Worm (Caenorhabditis elegans) whole organism, L1 larva: ENCODE results near the gene F41E6.12.

Experiments
- F16B12.6 ChIP-seq: fragments of 150-350 bp; optimal IDR thresholded peaks from 2 replicates; lab custom pipeline; 2014; ENCODE audit warnings: missing biosample characterization, missing genetic modification characterization
- alr-1 ChIP-seq: fragments of 200-800 bp; sonication (Bioruptor generic); optimal IDR thresholded peaks from 2 replicates; lab custom pipeline; 2018; ENCODE audit warnings: borderline replicate concordance, mild to moderate bottlenecking, missing genetic modification characterization, missing compliant biosample characterization
- aly-2 ChIP-seq: fragments of 150-350 bp; optimal IDR thresholded peaks from 2 replicates; lab custom pipeline; 2014; ENCODE audit warnings: missing biosample characterization, missing genetic modification characterization
- ama-1 ChIP-seq: fragments of 150-350 bp; optimal IDR thresholded peaks from 2 replicates; lab custom pipeline; 2014
- blmp-1 ChIP-seq: fragments of 150-350 bp; optimal IDR thresholded peaks from 2 replicates; lab custom pipeline; 2014; ENCODE audit warnings: missing biosample characterization, missing genetic modification characterization
- ceh-63 ChIP-seq: fragments of 200-800 bp; sonication (Bioruptor generic); optimal IDR thresholded peaks from 2 replicates; lab custom pipeline; 2018; ENCODE audit warnings: mild to moderate bottlenecking, missing genetic modification characterization, missing compliant biosample characterization
- ceh-8 ChIP-seq: fragments of 200-800 bp; sonication (Bioruptor generic); optimal IDR thresholded peaks from 2 replicates; lab custom pipeline; 2018; ENCODE audit warnings: mild to moderate bottlenecking, missing genetic modification characterization, moderate library complexity, missing compliant biosample characterization
- ceh-82 ChIP-seq, 3 experiments: fragments of 150-350 bp in 1 of 3; sonication (generic microtip) in 2 of 3; optimal IDR thresholded peaks; 2 replicates each; lab custom pipeline; 2014 to 2017; ENCODE audit warnings: missing biosample characterization in 3 of 3, missing genetic modification characterization in 3 of 3
- ceh-88 ChIP-seq: fragments of 200-800 bp; sonication (Bioruptor generic); IDR thresholded peaks from 2 replicates; pipeline ENCODE4 v1.3.6; 2022; ENCODE audit warnings: missing genetic modification characterization, missing compliant biosample characterization
- ceh-90 ChIP-seq: sonication (generic microtip); optimal IDR thresholded peaks from 2 replicates; lab custom pipeline; 2016; ENCODE audit warnings: missing genetic modification characterization, missing compliant biosample characterization
- efl-1 ChIP-seq, 4 experiments: fragments of 150-350 bp; optimal IDR thresholded peaks in 3 of 4; peaks in 1 of 4; 1 replicate in 1 of 4; 2 replicates in 3 of 4; lab custom pipeline; 2014; ENCODE audit warnings: missing biosample characterization in 2 of 4, missing genetic modification characterization in 2 of 4, missing genetic modification reagents in 2 of 4
- efl-3 ChIP-seq: fragments of 200-800 bp; sonication (Bioruptor generic); optimal IDR thresholded peaks from 2 replicates; lab custom pipeline; 2018; ENCODE audit warnings: mild to moderate bottlenecking, missing genetic modification characterization, missing compliant biosample characterization
- egl-13 ChIP-seq: sonication (generic microtip); optimal IDR thresholded peaks from 2 replicates; lab custom pipeline; 2016; ENCODE audit warnings: missing genotype, missing genetic modification reagents, missing genetic modification characterization, missing compliant biosample characterization
- elt-2 ChIP-seq: sonication (generic microtip); optimal IDR thresholded peaks from 2 replicates; lab custom pipeline; 2016; ENCODE audit warnings: missing genetic modification characterization, mild to moderate bottlenecking, inconsistent platforms, missing compliant biosample characterization, missing genetic modification reagents
- elt-3 ChIP-seq, 6 experiments: fragments of 150-350 bp in 1 of 6; sonication (generic microtip); optimal IDR thresholded peaks; 2 replicates each; lab custom pipeline; 2017 to 2018; ENCODE audit warnings: missing biosample characterization in 6 of 6, missing genetic modification characterization in 6 of 6, inconsistent platforms in 1 of 6
- fkh-4 ChIP-seq: sonication (generic microtip); optimal IDR thresholded peaks from 2 replicates; lab custom pipeline; 2016; ENCODE audit warnings: missing compliant biosample characterization, missing genetic modification characterization, borderline replicate concordance
- fkh-8 ChIP-seq: sonication (generic microtip); optimal IDR thresholded peaks from 2 replicates; lab custom pipeline; 2016; ENCODE audit warnings: mild to moderate bottlenecking, missing genetic modification characterization, missing compliant biosample characterization
- irx-1 ChIP-seq: sonication (generic microtip); optimal IDR thresholded peaks from 2 replicates; lab custom pipeline; 2016; ENCODE audit warnings: missing genetic modification characterization, missing compliant biosample characterization
- jun-1 ChIP-seq: fragments of 150-350 bp; optimal IDR thresholded peaks from 2 replicates; lab custom pipeline; 2014; ENCODE audit warnings: missing biosample characterization, missing genetic modification reagents, missing genetic modification characterization
- lin-14 ChIP-seq: fragments of 200-800 bp; sonication (Bioruptor generic); optimal IDR thresholded peaks from 2 replicates; lab custom pipeline; 2018; ENCODE audit warnings: mild to moderate bottlenecking, missing genetic modification characterization, moderate library complexity, missing compliant biosample characterization
- lin-15B ChIP-seq: fragments of 150-350 bp; sonication (generic microtip); optimal IDR thresholded peaks from 3 replicates; lab custom pipeline; 2014; ENCODE audit warnings: missing biosample characterization, missing genetic modification characterization
- lin-35 ChIP-seq, 2 experiments: fragments of 150-350 bp; optimal IDR thresholded peaks; 2 replicates each; lab custom pipeline; 2014; ENCODE audit warnings: missing biosample characterization in 2 of 2, missing genetic modification characterization in 2 of 2, missing genetic modification reagents in 2 of 2
- lin-39 ChIP-seq: fragments of 150-350 bp; optimal IDR thresholded peaks from 2 replicates; lab custom pipeline; 2014; ENCODE audit warnings: missing biosample characterization, missing genetic modification reagents, missing genetic modification characterization
- mab-9 ChIP-seq: fragments of 200-800 bp; sonication (Bioruptor generic); IDR thresholded peaks from 2 replicates; pipeline ENCODE4 v1.3.6; 2022; ENCODE audit warnings: missing genetic modification reagents, missing genetic modification characterization, missing compliant biosample characterization
- mef-2 ChIP-seq: fragments of 150-350 bp; optimal IDR thresholded peaks from 2 replicates; lab custom pipeline; 2014; ENCODE audit warnings: missing biosample characterization, missing genetic modification characterization
- mep-1 ChIP-seq: fragments of 150-350 bp; optimal IDR thresholded peaks from 2 replicates; lab custom pipeline; 2014; ENCODE audit warnings: missing biosample characterization, missing genetic modification characterization
- nhr-20 ChIP-seq: sonication (generic microtip); optimal IDR thresholded peaks from 2 replicates; lab custom pipeline; 2016; ENCODE audit warnings: mild to moderate bottlenecking, missing genetic modification characterization, missing compliant biosample characterization
- nhr-237 ChIP-seq: fragments of 150-350 bp; optimal IDR thresholded peaks from 2 replicates; lab custom pipeline; 2014; ENCODE audit warnings: missing biosample characterization, missing genetic modification characterization
- nhr-28 ChIP-seq: fragments of 150-350 bp; optimal IDR thresholded peaks from 2 replicates; lab custom pipeline; 2014; ENCODE audit warnings: missing biosample characterization, missing genetic modification characterization
- nhr-71 ChIP-seq: sonication (generic microtip); optimal IDR thresholded peaks from 2 replicates; lab custom pipeline; 2016; ENCODE audit warnings: mild to moderate bottlenecking, missing genetic modification characterization, moderate library complexity, missing compliant biosample characterization
- nhr-76 ChIP-seq: sonication (generic microtip); optimal IDR thresholded peaks from 2 replicates; lab custom pipeline; 2017; ENCODE audit warnings: missing biosample characterization, missing genetic modification characterization
- nhr-77 ChIP-seq: fragments of 150-350 bp; optimal IDR thresholded peaks from 2 replicates; lab custom pipeline; 2014; ENCODE audit warnings: missing biosample characterization, missing genetic modification characterization
- nhr-85 ChIP-seq: sonication (generic microtip); peaks from one replicate; lab custom pipeline; 2016; ENCODE audit warnings: missing genetic modification characterization, inconsistent platforms, missing compliant biosample characterization
- pag-3 ChIP-seq: sonication (generic microtip); optimal IDR thresholded peaks from 2 replicates; lab custom pipeline; 2017; ENCODE audit warnings: missing genetic modification characterization, mild to moderate bottlenecking, missing compliant biosample characterization, antibody characterized with exemption, borderline replicate concordance; ENCODE audit not compliant: insufficient read depth
- rnt-1 ChIP-seq: sonication (generic microtip); optimal IDR thresholded peaks from 2 replicates; lab custom pipeline; 2016; ENCODE audit warnings: mild to moderate bottlenecking, missing genetic modification characterization, moderate library complexity, missing compliant biosample characterization
- snu-23 ChIP-seq: sonication (generic microtip); optimal IDR thresholded peaks from 2 replicates; lab custom pipeline; 2016; ENCODE audit warnings: missing genetic modification characterization, missing compliant biosample characterization
- sup-37 ChIP-seq: fragments of 200-800 bp; sonication (Bioruptor generic); optimal IDR thresholded peaks from 2 replicates; lab custom pipeline; 2018; ENCODE audit warnings: mild to moderate bottlenecking, missing genetic modification characterization, missing compliant biosample characterization
- swsn-7 ChIP-seq: sonication (generic microtip); optimal IDR thresholded peaks from 2 replicates; lab custom pipeline; 2016; ENCODE audit warnings: missing genetic modification characterization, missing compliant biosample characterization
- tbx-2 ChIP-seq: sonication (generic microtip); optimal IDR thresholded peaks from 2 replicates; lab custom pipeline; 2016; ENCODE audit warnings: missing genetic modification characterization, missing compliant biosample characterization
- tlp-1 ChIP-seq: fragments of 150-350 bp; optimal IDR thresholded peaks from 2 replicates; lab custom pipeline; 2014; ENCODE audit warnings: missing biosample characterization, missing genetic modification characterization
- unc-130 ChIP-seq: fragments of 150-350 bp; optimal IDR thresholded peaks from 2 replicates; lab custom pipeline; 2017; ENCODE audit warnings: missing biosample characterization, missing genetic modification characterization, inconsistent platforms
- unc-62 ChIP-seq: fragments of 150-350 bp; optimal IDR thresholded peaks from 2 replicates; lab custom pipeline; 2014; ENCODE audit warnings: missing biosample characterization, missing genetic modification reagents, missing genetic modification characterization
- unc-86 ChIP-seq: sonication (generic microtip); optimal IDR thresholded peaks from 2 replicates; lab custom pipeline; 2016; ENCODE audit warnings: missing genetic modification characterization, missing compliant biosample characterization
- unc-98 ChIP-seq: fragments of 200-800 bp; sonication (Bioruptor generic); IDR thresholded peaks from 2 replicates; pipeline ENCODE4 v1.3.6; 2022; ENCODE audit warnings: missing genetic modification characterization, missing compliant biosample characterization
- xbp-1 ChIP-seq: sonication (generic microtip); optimal IDR thresholded peaks from 2 replicates; lab custom pipeline; 2016; ENCODE audit warnings: missing genetic modification characterization, missing compliant biosample characterization
- ztf-4 ChIP-seq: fragments of 150-350 bp; optimal IDR thresholded peaks from 2 replicates; lab custom pipeline; 2014; ENCODE audit warnings: missing biosample characterization, missing genetic modification characterization

The F41E6.12 gene

DNA sequence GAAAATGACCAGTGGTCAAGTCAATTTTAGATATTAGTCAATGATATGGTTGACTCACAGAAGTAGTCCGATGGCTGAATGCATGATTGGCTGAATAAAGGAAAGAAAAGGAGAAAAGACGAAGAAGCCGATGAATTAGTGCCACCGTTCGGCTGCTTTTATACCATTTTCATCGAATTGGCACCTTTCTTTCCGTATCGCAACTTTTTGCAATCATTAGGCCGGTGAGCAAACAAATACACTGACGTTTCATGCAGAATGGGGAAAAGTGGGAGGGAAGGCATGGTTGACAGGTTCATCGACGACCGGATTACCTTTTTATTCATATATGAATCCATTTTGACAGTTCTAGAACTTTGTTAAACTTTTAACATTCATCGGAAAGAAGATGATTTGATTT lies 7.7 kb downstream of the F41E6.12 start, which contains the start of gene idpc-2:
Gene idpc-2, minus strand, starts transcription at position 101 of the 400 bp plus-strand sequence.
- TF ChIP-seq unc-86 = no peak
- no peak for TF ChIP-seq xbp-1 (tag; lab: Kevin White, UChicago)
- TF ChIP-seq aly-2 = no peak
- TF ChIP-seq ama-1 = no peak
- no peak for TF ChIP-seq ztf-4
- no peak for TF ChIP-seq swsn-7 (tag; lab: Kevin White, UChicago)
- no peak for TF ChIP-seq nhr-77 (tag; lab: Kevin White, UChicago)
- no peak for TF ChIP-seq unc-130 (tag; lab: Kevin White, UChicago)
- no peak for TF ChIP-seq nhr-76 (tag; lab: Kevin White, UChicago)
- no peak for TF ChIP-seq tbx-2 (tag; lab: Kevin White, UChicago)
- TF ChIP-seq lin-15B (tag; lab: Kevin White, UChicago) = no peak
- TF ChIP-seq blmp-1 (tag; lab: Kevin White, UChicago) = no peak
- no peak for TF ChIP-seq alr-1 (tag; lab: Kevin White, UChicago)
- no peak for TF ChIP-seq ceh-88 (GFP tag; lab: Robert Waterston, UW)
- no peak for TF ChIP-seq snu-23 (GFP tag; lab: Kevin White, UChicago)
- TF ChIP-seq pag-3 = no peak
- no peak for TF ChIP-seq nhr-71
- TF ChIP-seq egl-13 = no peak

DNA sequence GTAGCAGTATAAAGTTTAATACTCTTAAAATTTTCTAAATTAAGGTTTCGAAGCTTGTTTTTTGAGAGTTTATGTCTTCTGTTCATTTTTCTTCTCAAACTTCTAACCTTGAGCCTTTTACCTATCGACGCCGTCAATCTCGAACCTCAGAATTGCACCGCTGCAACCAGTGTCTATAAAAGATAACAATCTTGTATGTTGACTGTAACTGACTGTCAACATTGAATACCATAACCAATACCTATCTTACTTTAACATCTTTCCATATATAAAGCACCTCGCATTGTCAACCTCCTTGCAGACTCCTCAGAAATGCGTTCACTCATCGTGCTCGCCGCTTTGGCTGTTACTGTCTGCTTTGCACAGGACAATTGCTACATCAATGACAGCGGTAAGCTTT lies 10.2 kb downstream of the F41E6.12 start, which contains the start of gene grd-5:
Gene grd-5, plus strand, starts transcription at position 295 of the 400 bp plus-strand sequence.
- TF ChIP-seq rnt-1 (peak; percentile 8), nhr-85 (tag; lab: Kevin White, UChicago) (peak; percentile 79), lin-39 (no peak), unc-62 (GFP tag; lab: Kevin White, UChicago) (no peak), egl-13 (no peak), lin-14 (GFP tag; lab: Kevin White, UChicago) (peak; percentile 38), lin-35 (GFP tag; optimal IDR thresholded peaks at IDR 0.05; lab: Kevin White, UChicago) (no peak)

DNA sequence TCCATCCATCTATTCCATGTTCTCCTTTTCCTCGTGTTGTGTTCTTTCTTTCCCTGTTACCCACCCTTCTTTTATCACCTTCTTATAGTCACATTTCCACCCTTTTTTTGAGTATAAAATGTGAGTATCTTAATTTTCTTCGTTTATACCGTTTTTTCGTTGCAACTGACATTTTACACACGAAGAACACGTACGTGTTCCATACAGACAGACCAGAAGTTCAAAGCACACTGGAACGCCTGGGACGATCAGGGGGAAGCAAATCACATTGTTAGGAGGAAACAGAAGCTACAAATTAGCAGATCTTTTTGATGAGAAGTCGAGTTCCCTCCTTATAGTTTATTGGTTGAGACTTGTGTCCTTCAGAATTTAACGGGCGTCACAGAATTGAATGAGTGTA lies 13.2 kb downstream of the F41E6.12 start:
- TF ChIP-seq alr-1 (tag; lab: Kevin White, UChicago) = no peak
- no peak for TF ChIP-seq sup-37 (GFP tag; lab: Kevin White, UChicago)
- no peak for TF ChIP-seq unc-98 (GFP tag; lab: Robert Waterston, UW)
- no peak for TF ChIP-seq ceh-88 (GFP tag; lab: Robert Waterston, UW)
- no peak for TF ChIP-seq fkh-4 (tag; lab: Kevin White, UChicago)
- no peak for TF ChIP-seq nhr-28 (tag; lab: Kevin White, UChicago)
- TF ChIP-seq mef-2 (tag; lab: Kevin White, UChicago) = no peak
- TF ChIP-seq tbx-2 (tag; lab: Kevin White, UChicago) = no peak
- no peak for TF ChIP-seq efl-3
- TF ChIP-seq ceh-82 (tag; optimal IDR thresholded peaks at IDR 0.05; lab: Kevin White, UChicago) = no peak
- TF ChIP-seq aly-2 = peak; percentile 13
- no peak for TF ChIP-seq efl-1 (optimal IDR thresholded peaks at IDR 0.05; lab: Kevin White, UChicago)
- peak in 1 of 2 experiments; percentile 89 for TF ChIP-seq efl-1 (GFP tag; optimal IDR thresholded peaks at IDR 0.05 in 1 of 2; lab: Kevin White, UChicago)
- no peak for TF ChIP-seq fkh-8
- no peak for TF ChIP-seq nhr-71
- no peak for TF ChIP-seq elt-2
- TF ChIP-seq, all 84 proteins: peak for 2

ce11 chrV:8610633-8611404 lies 18.1 kb downstream of the F41E6.12 start, which contains the start of gene fip-4:
fip-4 (minus strand) TSS chrV:8611268.
- no peak for TF ChIP-seq alr-1 (tag; lab: Kevin White, UChicago)
- TF ChIP-seq ama-1 = no peak
- no peak for TF ChIP-seq F16B12.6 (tag; lab: Kevin White, UChicago)
- TF ChIP-seq ceh-8 (GFP tag; lab: Kevin White, UChicago) = no peak
- TF ChIP-seq irx-1 = peak; percentile 7
- TF ChIP-seq aly-2 = no peak
- TF ChIP-seq blmp-1 (tag; lab: Kevin White, UChicago) = peak; percentile 99
- TF ChIP-seq mab-9 (GFP tag; lab: Robert Waterston, UW) = no peak
- TF ChIP-seq elt-3 (tag; optimal IDR thresholded peaks at IDR 0.05; lab: Kevin White, UChicago) = peak in 3 of 6 experiments; percentile 7 to 75 (median 49)
- no peak for TF ChIP-seq sup-37 (GFP tag; lab: Kevin White, UChicago)
- no peak for TF ChIP-seq ceh-63 (GFP tag; lab: Kevin White, UChicago)
- TF ChIP-seq lin-15B (tag; lab: Kevin White, UChicago) = no peak
- TF ChIP-seq jun-1 (tag; lab: Kevin White, UChicago) = no peak
- TF ChIP-seq nhr-20 (tag; lab: Kevin White, UChicago) = peak; percentile 61
- TF ChIP-seq nhr-237 (tag; lab: Kevin White, UChicago) = no peak
- peak; percentile 22 for TF ChIP-seq ztf-4
- peak; percentile 87 for TF ChIP-seq nhr-85 (tag; lab: Kevin White, UChicago)
- no peak for TF ChIP-seq tlp-1 (tag; lab: Kevin White, UChicago)
- no peak for TF ChIP-seq ceh-90
- peak; percentile 24 for TF ChIP-seq mep-1 (tag; lab: Kevin White, UChicago)
